Fruit fly (Drosophila melanogaster): ENCODE results near the gene CG33290.

The CG33290 gene

DNA sequence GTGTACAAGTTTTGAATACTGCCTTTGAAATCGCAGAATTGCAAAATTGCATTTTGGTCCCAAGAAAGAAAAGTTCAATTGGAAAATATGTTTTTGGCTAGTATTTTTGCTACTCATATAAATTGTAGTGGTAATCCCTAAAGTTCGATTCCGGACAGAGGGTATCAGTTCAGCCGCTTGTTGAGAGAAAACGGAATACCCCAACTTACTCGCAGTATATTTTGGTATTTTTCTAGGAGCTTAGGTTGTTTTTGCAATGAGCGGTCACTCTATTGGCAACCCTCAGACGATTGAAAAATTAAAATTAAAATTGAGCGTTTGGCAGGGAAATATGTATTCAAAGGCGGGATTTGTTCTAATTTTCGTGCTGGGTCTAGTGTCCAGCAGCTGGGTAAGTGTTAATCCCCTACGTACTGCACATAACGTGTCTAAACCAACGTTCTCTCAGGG, 32.2 kb downstream of the CG33290 start (continued):
- TF ChIP-seq CG13287 (GFP tag; IDR thresholded peaks at IDR 0.05; ENCODE audit: partially characterized antibody) (peak; percentile 19; the same call in 1 of the 2 replicates), Hr39 (optimal IDR thresholded peaks at IDR 0.05) (no peak), knrl (GFP tag; IDR thresholded peaks at IDR 0.05; ENCODE audit: partially characterized antibody) (0 out of 3 replicates have a peak, but pooled peaks have one; percentile 10), HLHmδ (GFP tag; optimal IDR thresholded peaks at IDR 0.05) (no peak), E2f2 (GFP tag; IDR thresholded peaks at IDR 0.05) (peak; percentile 44), mam (GFP tag; optimal IDR thresholded peaks at IDR 0.05) (peak; percentile 37), CG4617 (GFP tag; optimal IDR thresholded peaks at IDR 0.05; ENCODE audit: borderline replicate concordance) (peak; percentile 86), Optix (GFP tag; IDR thresholded peaks at IDR 0.05) (0 out of 3 replicates have a peak, but pooled peaks have one; percentile 14), CG2116 (GFP tag; optimal IDR thresholded peaks at IDR 0.05) (peak; percentile 2), CG4360 (GFP tag; IDR thresholded peaks at IDR 0.05) (peak; percentile 37; the same call in 1 of the 2 replicates), gcm (GFP tag; optimal IDR thresholded peaks at IDR 0.05) (no peak), Sry-δ (GFP tag; optimal IDR thresholded peaks at IDR 0.05) (peak; percentile 27), CG4854 (GFP tag; optimal IDR thresholded peaks at IDR 0.05) (no peak), gfzf (GFP tag; optimal IDR thresholded peaks at IDR 0.05) (peak; percentile 70), CG12155 (GFP tag; optimal IDR thresholded peaks at IDR 0.05) (no peak), CG8359 (GFP tag; optimal IDR thresholded peaks at IDR 0.05; ENCODE audit: borderline replicate concordance) (no peak), MESR4 (GFP tag; optimal IDR thresholded peaks at IDR 0.05) (peak; percentile 85), MBD-R2 (GFP tag; IDR thresholded peaks at IDR 0.05) (peak; percentile 86), CG3995 (GFP tag; optimal IDR thresholded peaks at IDR 0.05) (peak; percentile 13), stwl (tag; optimal IDR thresholded peaks at IDR 0.05) (peak; percentile 58), CG2199 (GFP tag; IDR thresholded peaks at IDR 0.05) (0 out of 3 replicates have a peak, but pooled peaks have one; percentile 35), CG9797 (GFP tag; optimal IDR thresholded peaks at IDR 0.05) (peak; percentile 72), ssp (GFP tag; IDR thresholded peaks at IDR 0.05) (peak; percentile 43; the same call in 1 of the 2 replicates), eve (GFP tag; optimal IDR thresholded peaks at IDR 0.05) (peak in 1 of 2 experiments; percentile 56), CG2120 (GFP tag; optimal IDR thresholded peaks at IDR 0.05) (peak; percentile 15), Dp (GFP tag; optimal IDR thresholded peaks at IDR 0.05) (peak; percentile 13), hkb (optimal IDR thresholded peaks at IDR 0.05) (peak; percentile 24), hkb (GFP tag; IDR thresholded peaks at IDR 0.05) (no peak), Opbp (GFP tag; IDR thresholded peaks at IDR 0.05; ENCODE audit: partially characterized antibody) (peak; percentile 28; the same call in 1 of the 3 replicates), BEAF-32 (GFP tag; optimal IDR thresholded peaks at IDR 0.05) (peak; percentile 22), so (GFP tag; IDR thresholded peaks at IDR 0.05) (no peak), wek (GFP tag; optimal IDR thresholded peaks at IDR 0.05) (peak; percentile 95), lilli (GFP tag; optimal IDR thresholded peaks at IDR 0.05) (peak; percentile 8), chm (GFP tag; IDR thresholded peaks at IDR 0.05) (0 out of 2 replicates have a peak, but pooled peaks have one; percentile 7), CG7963 (GFP tag; IDR thresholded peaks at IDR 0.05; ENCODE audit: partially characterized antibody) (no peak), D19B (GFP tag; optimal IDR thresholded peaks at IDR 0.05) (peak; percentile 49), hbn (GFP tag; IDR thresholded peaks at IDR 0.05; ENCODE audit: partially characterized antibody) (no peak), CG12659 (GFP tag; optimal IDR thresholded peaks at IDR 0.05) (peak; percentile 4)

- TF ChIP-seq D19A (tag; optimal IDR thresholded peaks at IDR 0.05), result peak; percentile 73
- TF ChIP-seq CG13123 (GFP tag; optimal IDR thresholded peaks at IDR 0.05), result no peak
Observed at dm6 chr3L:21581984-21582383, 39.8 kb downstream of the CG33290 start.

Data from whole organism, embryonic.